Worm (Caenorhabditis elegans) whole organism, early embryonic: ENCODE measurements around the gene C27A7.3.

ENCODE experiments used
- B0310.2 ChIP-seq: sonication (generic microtip); optimal IDR thresholded peaks from 2 replicates; lab custom pipeline; 2016; ENCODE audit warnings: mild to moderate bottlenecking, missing genetic modification characterization, missing compliant biosample characterization
- F13C5.2 ChIP-seq: sonication (generic microtip); optimal IDR thresholded peaks from 2 replicates; lab custom pipeline; 2017; ENCODE audit warnings: mild to moderate bottlenecking, missing genetic modification characterization, inconsistent platforms, missing compliant biosample characterization
- aly-1 ChIP-seq: sonication (generic microtip); optimal IDR thresholded peaks from 2 replicates; lab custom pipeline; 2016; ENCODE audit warnings: missing genetic modification characterization, missing compliant biosample characterization
- ama-1 ChIP-seq: fragments of 150-350 bp; optimal IDR thresholded peaks from 2 replicates; lab custom pipeline; 2014
- ceh-13 ChIP-seq: fragments of 200-800 bp; sonication (Bioruptor generic); optimal IDR thresholded peaks from 2 replicates; lab custom pipeline; 2018; ENCODE audit warnings: mild to moderate bottlenecking, missing genetic modification characterization, missing compliant biosample characterization
- ceh-36 ChIP-seq: sonication (generic microtip); optimal IDR thresholded peaks from 2 replicates; lab custom pipeline; 2016; ENCODE audit warnings: missing genetic modification characterization, inconsistent platforms, missing compliant biosample characterization
- ets-7 ChIP-seq: sonication (generic microtip); optimal IDR thresholded peaks from 2 replicates; lab custom pipeline; 2016; ENCODE audit warnings: missing genotype, missing genetic modification characterization, missing compliant biosample characterization
- flt-1 ChIP-seq: fragments of 200-800 bp; sonication (Bioruptor generic); IDR thresholded peaks from 2 replicates; pipeline ENCODE4 v1.3.6; 2022; ENCODE audit warnings: missing genetic modification characterization, missing compliant biosample characterization
- hmbx-1 ChIP-seq: sonication (generic microtip); optimal IDR thresholded peaks from 2 replicates; lab custom pipeline; 2016; ENCODE audit warnings: mild to moderate bottlenecking, missing genetic modification characterization, missing compliant biosample characterization
- hmg-4 ChIP-seq: fragments of 200-800 bp; sonication (Bioruptor generic); optimal IDR thresholded peaks from 2 replicates; lab custom pipeline; 2018; ENCODE audit warnings: mild to moderate bottlenecking, missing genetic modification characterization, missing compliant biosample characterization
- hnd-1 ChIP-seq: sonication (generic microtip); optimal IDR thresholded peaks from 2 replicates; lab custom pipeline; 2016; ENCODE audit warnings: missing genetic modification characterization, missing compliant biosample characterization
- pes-1 ChIP-seq: fragments of 200-800 bp; sonication (Bioruptor generic); IDR thresholded peaks from 2 replicates; pipeline ENCODE4 v1.3.6; 2022; ENCODE audit warnings: missing genetic modification reagents, missing genetic modification characterization, missing compliant biosample characterization
- scrt-1 ChIP-seq: fragments of 200-800 bp; sonication (Bioruptor generic); IDR thresholded peaks from 2 replicates; pipeline ENCODE4 v1.3.6; 2022; ENCODE audit warnings: missing genetic modification characterization, missing compliant biosample characterization
- sea-1 ChIP-seq: fragments of 200-800 bp; sonication (Bioruptor generic); conservative IDR thresholded peaks from 2 replicates; pipeline ENCODE4 v1.3.6; 2022; ENCODE audit warnings: missing genetic modification characterization, missing compliant biosample characterization
- tbx-11 ChIP-seq: fragments of 200-800 bp; sonication (Bioruptor generic); IDR thresholded peaks from 2 replicates; pipeline ENCODE4 v1.3.6; 2022; ENCODE audit warnings: missing genetic modification characterization, missing compliant biosample characterization
- tbx-37 ChIP-seq: fragments of 200-800 bp; sonication (Bioruptor generic); conservative IDR thresholded peaks from 2 replicates; pipeline ENCODE4 v1.3.6; 2022; ENCODE audit warnings: missing genetic modification reagents, missing genetic modification characterization, missing compliant biosample characterization
- tra-4 ChIP-seq: sonication (generic microtip); optimal IDR thresholded peaks from 2 replicates; lab custom pipeline; 2017; ENCODE audit warnings: missing genetic modification characterization, missing compliant biosample characterization

Gene C27A7.3

DNA sequence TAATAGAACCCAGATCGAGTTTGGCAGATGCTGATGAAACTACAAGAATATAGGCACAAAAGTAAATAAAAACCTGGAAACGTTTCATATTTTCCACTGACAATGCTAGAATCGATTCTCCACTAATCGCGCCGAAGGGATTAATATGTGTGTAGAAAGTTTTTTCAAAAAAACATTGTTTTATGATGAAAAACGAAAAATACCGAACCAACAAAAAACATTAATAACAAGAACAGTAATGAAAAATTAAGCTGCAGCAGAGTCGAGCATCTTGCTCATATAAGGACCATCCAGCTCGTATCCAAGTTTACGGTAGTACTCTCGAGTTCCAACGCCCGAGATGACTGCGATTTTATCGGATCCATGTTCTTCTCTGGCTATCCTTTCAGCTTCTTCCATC, 38.6 kb downstream of the C27A7.3 start, which contains the start of gene clec-224:
clec-224 (minus strand) TSS at position 101 of the 400 bp plus-strand sequence.
- TF ChIP-seq scrt-1 (GFP tag; lab: Robert Waterston, UW) (no peak), B0310.2 (tag; lab: Kevin White, UChicago) (no peak), F13C5.2 (tag; lab: Kevin White, UChicago) (no peak), ama-1 (lab: Kevin White, UChicago) (no peak), ceh-36 (tag; lab: Kevin White, UChicago) (peak; percentile 9), hnd-1 (no peak)

DNA sequence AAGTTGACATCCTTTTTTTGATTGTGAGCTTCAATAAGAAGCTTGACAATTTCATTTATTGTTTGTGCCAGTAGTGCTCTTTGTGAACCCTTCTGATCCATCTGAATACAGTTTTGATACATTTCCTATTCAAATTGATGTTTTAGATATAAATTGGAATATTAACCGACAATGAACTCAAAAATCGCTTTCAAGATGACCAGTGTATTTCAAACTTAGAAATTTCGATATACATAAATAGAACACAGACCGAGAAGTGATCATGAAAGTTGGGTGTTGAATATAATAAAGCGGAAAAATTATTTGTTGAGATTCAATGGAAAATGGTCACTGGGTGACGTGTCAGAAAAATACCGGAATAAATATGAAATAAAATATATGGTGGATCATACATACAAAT, 40.6 kb downstream of the C27A7.3 start, which contains the start of gene elpc-3:
elpc-3 (minus strand) TSS at position 101 of the 400 bp plus-strand sequence.
- no peak for TF ChIP-seq pes-1 (GFP tag; lab: Robert Waterston, UW)
- TF ChIP-seq hmbx-1 (tag; lab: Kevin White, UChicago), result no peak
- TF ChIP-seq ama-1 (lab: Kevin White, UChicago), result no peak
- TF ChIP-seq scrt-1 (GFP tag; lab: Robert Waterston, UW), result no peak
- no peak for TF ChIP-seq B0310.2 (tag; lab: Kevin White, UChicago)
- no peak for TF ChIP-seq tra-4 (tag; lab: Kevin White, UChicago)
- no peak for TF ChIP-seq hnd-1
- no peak for TF ChIP-seq ceh-36 (tag; lab: Kevin White, UChicago)
- no peak for TF ChIP-seq aly-1 (tag; lab: Kevin White, UChicago)
- no peak for TF ChIP-seq hmg-4 (GFP tag; lab: Kevin White, UChicago)
- TF ChIP-seq tbx-37 (GFP tag; lab: Robert Waterston, UW), result no peak
- no peak for TF ChIP-seq tbx-11 (GFP tag; lab: Robert Waterston, UW)
- no peak for TF ChIP-seq sea-1 (GFP tag; lab: Robert Waterston, UW)
- no peak for TF ChIP-seq F13C5.2 (tag; lab: Kevin White, UChicago)
- no peak for TF ChIP-seq ets-7
- TF ChIP-seq ceh-13, result no peak
- no peak for TF ChIP-seq flt-1 (GFP tag; lab: Robert Waterston, UW)

DNA sequence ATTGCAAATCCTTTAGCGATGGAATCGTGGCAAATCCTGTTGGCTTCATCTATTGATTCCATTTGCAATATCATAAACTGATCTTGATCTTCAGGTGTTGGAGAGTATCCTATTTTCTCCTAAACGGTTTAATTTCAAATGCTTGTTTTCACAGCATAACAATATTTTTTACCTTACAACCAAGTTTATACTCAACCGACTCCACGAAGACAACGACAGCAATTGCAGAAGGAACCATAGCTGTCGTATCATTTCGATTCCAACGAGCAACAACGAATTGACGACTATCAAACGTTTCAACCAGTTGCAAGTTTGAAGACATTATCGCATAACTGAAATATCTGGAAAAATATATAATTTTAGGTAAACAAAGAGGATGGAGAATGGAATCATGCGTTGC, 43.1 kb downstream of the C27A7.3 start, which contains the start of gene usip-1:
usip-1 (minus strand) TSS at position 341 of the 400 bp plus-strand sequence.
- TF ChIP-seq ets-7 (no peak), tra-4 (tag; lab: Kevin White, UChicago) (no peak), hmbx-1 (tag; lab: Kevin White, UChicago) (no peak), flt-1 (GFP tag; lab: Robert Waterston, UW) (no peak), ceh-13 (no peak), pes-1 (GFP tag; lab: Robert Waterston, UW) (no peak), ceh-36 (tag; lab: Kevin White, UChicago) (no peak), hmg-4 (GFP tag; lab: Kevin White, UChicago) (no peak), tbx-11 (GFP tag; lab: Robert Waterston, UW) (no peak), aly-1 (tag; lab: Kevin White, UChicago) (no peak), scrt-1 (GFP tag; lab: Robert Waterston, UW) (no peak), tbx-37 (GFP tag; lab: Robert Waterston, UW) (no peak), B0310.2 (tag; lab: Kevin White, UChicago) (no peak), hnd-1 (no peak), F13C5.2 (tag; lab: Kevin White, UChicago) (no peak)

DNA sequence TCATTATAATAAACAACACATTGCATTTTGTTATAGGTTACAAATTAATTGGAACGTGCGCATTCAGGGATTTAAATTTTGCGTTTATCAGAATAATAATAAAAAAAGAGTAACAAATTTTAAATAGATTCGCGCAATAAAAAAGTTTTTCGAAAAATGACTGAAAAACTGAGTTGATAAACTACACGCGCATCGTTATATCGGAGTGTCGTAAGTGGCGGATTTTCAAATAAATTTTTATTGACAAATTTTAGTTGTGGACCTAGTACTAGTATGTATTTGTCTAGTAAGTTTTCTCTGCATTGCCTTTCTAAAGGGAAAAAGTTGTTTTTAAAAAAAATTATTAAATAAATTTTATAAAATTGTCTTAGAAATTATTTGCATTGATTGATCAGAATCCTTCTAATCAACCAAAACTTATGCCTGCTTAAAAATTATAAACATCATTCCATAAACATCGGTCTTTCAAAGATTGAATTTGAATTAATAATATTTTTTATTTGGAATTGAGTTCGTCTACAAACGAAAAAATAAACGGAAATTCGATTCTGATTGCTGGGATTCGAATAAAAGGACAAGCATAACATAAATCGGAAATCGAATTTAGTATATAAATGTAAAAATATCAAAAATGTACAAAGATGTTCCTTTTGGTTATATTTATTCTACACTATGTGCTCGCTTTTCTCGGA, 43.7 kb downstream of the C27A7.3 start, which contains the start of gene srd-4:
srd-4 (plus strand) TSS at position 642 of the 692 bp plus-strand sequence.
- TF ChIP-seq aly-1 (tag; lab: Kevin White, UChicago) (no peak), ceh-13 (no peak), flt-1 (GFP tag; lab: Robert Waterston, UW) (no peak), tra-4 (tag; lab: Kevin White, UChicago) (no peak), ceh-36 (tag; lab: Kevin White, UChicago) (no peak), F13C5.2 (tag; lab: Kevin White, UChicago) (no peak), hnd-1 (no peak), ama-1 (lab: Kevin White, UChicago) (no peak), tbx-11 (GFP tag; lab: Robert Waterston, UW) (no peak), scrt-1 (GFP tag; lab: Robert Waterston, UW) (no peak), ets-7 (no peak), pes-1 (GFP tag; lab: Robert Waterston, UW) (no peak), B0310.2 (tag; lab: Kevin White, UChicago) (no peak), hmbx-1 (tag; lab: Kevin White, UChicago) (no peak)

DNA sequence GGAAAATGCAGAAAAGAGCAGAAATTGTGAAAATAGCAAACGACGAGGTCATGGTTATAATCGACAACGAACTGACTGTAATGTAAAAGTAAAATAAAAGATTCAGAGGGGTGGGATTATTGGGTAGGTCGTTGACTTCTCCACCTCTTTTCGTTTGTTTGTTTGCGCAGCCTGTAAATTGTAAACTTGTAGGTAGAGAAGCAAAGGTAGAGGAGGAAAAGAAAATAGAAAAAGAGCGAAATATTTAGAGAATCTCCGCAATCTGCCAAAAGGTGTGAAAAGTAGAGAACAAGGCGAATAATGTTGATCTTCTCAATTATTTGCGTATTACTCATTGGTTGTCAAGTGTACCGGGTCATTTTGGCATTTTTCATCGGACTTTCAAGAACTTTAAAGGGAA, 46.6 kb downstream of the C27A7.3 start, which contains the start of gene ZK863.8:
ZK863.8 (minus strand) TSS at position 173 of the 400 bp plus-strand sequence.
- TF ChIP-seq ets-7 (no peak), ceh-36 (tag; lab: Kevin White, UChicago) (no peak), tbx-37 (GFP tag; lab: Robert Waterston, UW) (no peak), hmg-4 (GFP tag; lab: Kevin White, UChicago) (no peak), ceh-13 (no peak), B0310.2 (tag; lab: Kevin White, UChicago) (no peak), tbx-11 (GFP tag; lab: Robert Waterston, UW) (no peak), flt-1 (GFP tag; lab: Robert Waterston, UW) (no peak), aly-1 (tag; lab: Kevin White, UChicago) (no peak), sea-1 (GFP tag; lab: Robert Waterston, UW) (no peak), tra-4 (tag; lab: Kevin White, UChicago) (no peak), hnd-1 (no peak), scrt-1 (GFP tag; lab: Robert Waterston, UW) (no peak), F13C5.2 (tag; lab: Kevin White, UChicago) (no peak), ama-1 (lab: Kevin White, UChicago) (no peak), pes-1 (GFP tag; lab: Robert Waterston, UW) (no peak), hmbx-1 (tag; lab: Kevin White, UChicago) (no peak)

DNA sequence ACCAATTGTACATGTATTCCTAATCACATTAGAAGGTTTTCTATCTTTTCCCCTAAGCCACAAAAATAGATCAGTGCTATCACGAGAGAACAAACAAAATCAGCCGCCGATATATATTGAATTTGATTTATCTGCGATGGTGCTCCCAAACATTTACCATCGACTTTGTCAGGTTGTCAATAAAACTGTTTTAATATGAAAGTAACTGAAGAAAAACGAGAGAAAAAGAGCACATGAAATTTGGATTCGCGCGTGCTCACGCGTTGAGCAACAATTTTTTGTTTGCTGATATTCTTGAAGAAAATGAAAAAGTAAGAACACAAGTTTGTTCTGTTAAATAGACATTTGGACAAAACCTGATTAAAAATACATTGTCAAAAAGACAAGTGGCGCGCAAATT, 48.1 kb downstream of the C27A7.3 start:
- no peak for TF ChIP-seq aly-1 (tag; lab: Kevin White, UChicago)
- no peak for TF ChIP-seq ceh-13
- no peak for TF ChIP-seq ama-1 (lab: Kevin White, UChicago)
- TF ChIP-seq F13C5.2 (tag; lab: Kevin White, UChicago), result no peak
- no peak for TF ChIP-seq hnd-1
- no peak for TF ChIP-seq tra-4 (tag; lab: Kevin White, UChicago)
- no peak for TF ChIP-seq ceh-36 (tag; lab: Kevin White, UChicago)
- TF ChIP-seq tbx-11 (GFP tag; lab: Robert Waterston, UW), result no peak
- no peak for TF ChIP-seq ets-7
- TF ChIP-seq scrt-1 (GFP tag; lab: Robert Waterston, UW), result no peak
- no peak for TF ChIP-seq pes-1 (GFP tag; lab: Robert Waterston, UW)
- TF ChIP-seq tbx-37 (GFP tag; lab: Robert Waterston, UW), result no peak
- TF ChIP-seq flt-1 (GFP tag; lab: Robert Waterston, UW), result no peak
- no peak for TF ChIP-seq hmg-4 (GFP tag; lab: Kevin White, UChicago)
- TF ChIP-seq sea-1 (GFP tag; lab: Robert Waterston, UW), result no peak
- TF ChIP-seq hmbx-1 (tag; lab: Kevin White, UChicago), result no peak
- TF ChIP-seq B0310.2 (tag; lab: Kevin White, UChicago), result no peak
